Fruit fly (Drosophila melanogaster) whole organism, wandering third instar larva: ENCODE measurements around the gene PTPMT1.

Experiments used
- CG9705 ChIP-seq: fragments of 200-800 bp; sonication (Bioruptor generic); optimal IDR thresholded peaks from 2 replicates; lab custom pipeline; 2018; ENCODE audit warnings: missing biosample characterization, mild to moderate bottlenecking, missing genetic modification characterization
- Myc ChIP-seq: fragments of >200 bp; optimal IDR thresholded peaks from 2 replicates; lab custom pipeline; 2017
- br ChIP-seq: fragments of 200-800 bp; sonication (Bioruptor generic); optimal IDR thresholded peaks from 2 replicates; lab custom pipeline; 2016; ENCODE audit warnings: missing biosample characterization, missing genetic modification characterization
- dl ChIP-seq, 2 experiments: fragments of 175-275, 200-275 bp in 1 of 2; fragments of 200-275 bp in 1 of 2; sonication (Bioruptor generic); optimal IDR thresholded peaks; lab custom pipeline; 2018; ENCODE audit warnings: mild to moderate bottlenecking in 2 of 2, missing biosample characterization in 2 of 2, missing genetic modification characterization in 2 of 2, moderate library complexity in 2 of 2; ENCODE audit not compliant: partially characterized antibody in 2 of 2, insufficient read depth in 1 of 2
- fru ChIP-seq: fragments of 200-800 bp; sonication (Bioruptor generic); optimal IDR thresholded peaks from 3 replicates; lab custom pipeline; 2016; ENCODE audit warnings: missing biosample characterization, mild to moderate bottlenecking, missing genetic modification characterization
- tai ChIP-seq: sonication (Bioruptor generic); optimal IDR thresholded peaks from 2 replicates; lab custom pipeline; 2016; ENCODE audit warnings: missing biosample characterization, missing genetic modification characterization
- usp ChIP-seq: fragments of >200 bp; optimal IDR thresholded peaks from 2 replicates; lab custom pipeline; 2017; ENCODE audit warnings: missing biosample characterization, missing genetic modification characterization

Gene PTPMT1

dm6 chr3R:23803668-23804067 lies 45.5 kb downstream of the PTPMT1 start, which contains the start of gene CG34355:
CG34355 (plus strand) TSS chr3R:23803859.
- TF ChIP-seq usp (GFP tag; lab: Kevin White, UChicago): no peak
- TF ChIP-seq Myc: no peak
- no peak for TF ChIP-seq tai (GFP tag; lab: Kevin White, UChicago)
- no peak for TF ChIP-seq br (GFP tag; lab: Kevin White, UChicago)
- no peak for TF ChIP-seq fru (GFP tag; lab: Kevin White, UChicago)
- TF ChIP-seq dl (GFP tag; optimal IDR thresholded peaks at IDR 0.05; lab: Kevin White, UChicago; ENCODE audit: insufficient read depth in 1 of 2, partially characterized antibody in 2 of 2): no peak
- TF ChIP-seq CG9705: peak; percentile 21
- TF ChIP-seq, all 38 proteins: peak for 1
